Worm (Caenorhabditis elegans): ENCODE results near the gene peli-1.

DNA sequence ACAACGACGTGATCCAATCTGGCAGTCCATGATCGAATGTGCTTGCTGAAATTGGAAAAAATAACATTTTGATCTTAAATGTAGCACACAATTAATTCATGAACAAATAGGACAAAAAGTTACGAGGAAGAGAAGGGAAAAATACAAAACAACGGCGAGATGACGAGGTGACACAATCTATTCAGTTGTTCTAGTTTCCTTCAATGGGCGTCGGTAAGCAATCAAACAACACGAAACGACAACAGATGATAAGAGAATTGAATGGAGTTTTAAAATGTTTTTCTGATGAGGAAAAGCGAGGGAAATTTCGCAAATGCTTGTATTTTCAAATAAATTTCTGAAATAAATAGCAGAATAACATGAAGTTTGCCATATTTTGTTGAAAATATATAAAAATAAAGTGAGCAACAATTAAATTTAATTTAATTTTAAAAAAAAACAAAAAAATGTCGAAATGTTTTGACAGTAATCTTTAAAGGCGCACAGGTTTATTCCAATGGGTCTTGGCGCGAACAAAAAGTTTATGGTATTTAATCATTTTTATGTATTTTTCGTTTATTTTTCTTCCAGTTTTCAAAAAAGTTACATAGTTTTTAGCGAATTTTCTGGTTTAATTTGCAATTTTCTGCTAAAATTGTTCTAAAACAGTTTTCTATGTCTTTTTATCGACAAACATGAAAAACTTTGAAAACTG lies 39.4 kb upstream of the peli-1 start, which contains the start of gene C14C11.7:
- TF ChIP-seq ham-2 (GFP tag; optimal IDR thresholded peaks at IDR 0.05) (no peak), blmp-1 (tag; optimal IDR thresholded peaks at IDR 0.05) (no peak), elt-1 (tag; optimal IDR thresholded peaks at IDR 0.05; ENCODE audit: borderline replicate concordance, insufficient read depth) (no peak), elt-3 (tag; optimal IDR thresholded peaks at IDR 0.05) (no peak), pha-4 (tag; optimal IDR thresholded peaks at IDR 0.05) (no peak), nhr-76 (tag; optimal IDR thresholded peaks at IDR 0.05) (no peak), snpc-4 (tag; optimal IDR thresholded peaks at IDR 0.05) (no peak), mab-5 (tag; optimal IDR thresholded peaks at IDR 0.05) (no peak), mep-1 (tag; optimal IDR thresholded peaks at IDR 0.05) (no peak), nhr-237 (tag; optimal IDR thresholded peaks at IDR 0.05) (no peak)
